Worm (Caenorhabditis elegans) whole organism, young adult: Measurements from ENCODE around the gene K11H12.7.

ENCODE experiments used
- B0019.2 ChIP-seq: fragments of 200-800 bp; sonication (Bioruptor generic); conservative IDR thresholded peaks from 2 replicates; pipeline ENCODE4 v1.3.6; 2022; ENCODE audit warnings: missing genetic modification reagents, missing genetic modification characterization, missing compliant biosample characterization
- B0035.1 ChIP-seq: sonication (generic microtip); optimal IDR thresholded peaks from 2 replicates; lab custom pipeline; 2016; ENCODE audit warnings: missing genetic modification characterization, mild to moderate bottlenecking, missing compliant biosample characterization, missing genotype, missing genetic modification reagents
- C06A6.2 ChIP-seq: fragments of 200-800 bp; sonication (Bioruptor generic); conservative IDR thresholded peaks from 2 replicates; pipeline ENCODE4 v1.3.6; 2022; ENCODE audit warnings: missing genetic modification characterization, missing compliant biosample characterization
- F23B12.7 ChIP-seq: sonication (generic microtip); optimal IDR thresholded peaks from 2 replicates; lab custom pipeline; 2017; ENCODE audit warnings: missing genetic modification characterization, mild to moderate bottlenecking, missing compliant biosample characterization, antibody characterized with exemption, moderate library complexity; ENCODE audit not compliant: insufficient read depth
- F33H1.4 ChIP-seq: fragments of 200-800 bp; sonication (Bioruptor generic); IDR thresholded peaks from 2 replicates; pipeline ENCODE4 v1.3.6; 2022; ENCODE audit warnings: missing genetic modification reagents, missing genetic modification characterization, missing compliant biosample characterization
- F39B2.1 ChIP-seq: fragments of 200-800 bp; sonication (Bioruptor generic); IDR thresholded peaks from 2 replicates; pipeline ENCODE4 v1.3.6; 2022; ENCODE audit warnings: missing genetic modification reagents, missing genetic modification characterization, missing compliant biosample characterization
- F49E8.2 ChIP-seq: sonication (generic microtip); optimal IDR thresholded peaks from 3 replicates; lab custom pipeline; 2017; ENCODE audit warnings: missing genetic modification characterization, mild to moderate bottlenecking, missing compliant biosample characterization, antibody characterized with exemption, moderate library complexity; ENCODE audit not compliant: insufficient read depth
- F57C9.4 ChIP-seq: sonication (generic microtip); optimal IDR thresholded peaks from 2 replicates; lab custom pipeline; 2017; ENCODE audit warnings: mild to moderate bottlenecking, missing genetic modification characterization, missing compliant biosample characterization
- T07F8.4 ChIP-seq: sonication (generic microtip); optimal IDR thresholded peaks from 2 replicates; lab custom pipeline; 2016; ENCODE audit warnings: mild to moderate bottlenecking, missing genetic modification characterization, moderate library complexity, missing compliant biosample characterization
- Y95B8A.8 ChIP-seq: fragments of 200-800 bp; sonication (Bioruptor generic); IDR thresholded peaks from 2 replicates; pipeline ENCODE4 v1.3.6; 2022; ENCODE audit warnings: missing genetic modification reagents, missing genetic modification characterization, missing compliant biosample characterization
- ama-1 ChIP-seq, 3 experiments: fragments of 150-350 bp in 1 of 3; sonication (generic microtip) in 2 of 3; optimal IDR thresholded peaks; 2 replicates each; lab custom pipeline; 2014 to 2018; ENCODE audit warnings: missing biosample characterization in 2 of 3, missing genetic modification characterization in 2 of 3, missing genetic modification reagents in 2 of 3
- attf-5 ChIP-seq: fragments of 200-800 bp; sonication (Bioruptor generic); optimal IDR thresholded peaks from 2 replicates; lab custom pipeline; 2018; ENCODE audit warnings: mild to moderate bottlenecking, missing genetic modification characterization, missing compliant biosample characterization
- attf-6 ChIP-seq: fragments of 200-800 bp; sonication (Bioruptor generic); IDR thresholded peaks from 2 replicates; pipeline ENCODE4 v1.3.6; 2022; ENCODE audit warnings: missing genetic modification reagents, missing genetic modification characterization, missing compliant biosample characterization
- cebp-2 ChIP-seq: fragments of 200-800 bp; sonication (Bioruptor generic); IDR thresholded peaks from 2 replicates; pipeline ENCODE4 v1.3.6; 2022; ENCODE audit warnings: missing genetic modification characterization, missing compliant biosample characterization
- ceh-27 ChIP-seq: fragments of 200-800 bp; sonication (Bioruptor generic); optimal IDR thresholded peaks from 2 replicates; lab custom pipeline; 2018; ENCODE audit warnings: mild to moderate bottlenecking, missing genetic modification characterization, moderate library complexity, missing compliant biosample characterization
- ceh-40 ChIP-seq: fragments of 200-800 bp; sonication (Bioruptor generic); IDR thresholded peaks from 2 replicates; pipeline ENCODE4 v1.3.6; 2022; ENCODE audit warnings: missing genetic modification characterization, missing compliant biosample characterization
- ceh-58 ChIP-seq: fragments of 200-800 bp; sonication (Bioruptor generic); IDR thresholded peaks from 2 replicates; pipeline ENCODE4 v1.3.6; 2022; ENCODE audit warnings: missing genetic modification characterization, missing compliant biosample characterization
- chd-7 ChIP-seq: sonication (generic microtip); optimal IDR thresholded peaks from 2 replicates; lab custom pipeline; 2016; ENCODE audit warnings: mild to moderate bottlenecking, missing genetic modification characterization, moderate library complexity, missing compliant biosample characterization
- die-1 ChIP-seq: sonication (generic microtip); optimal IDR thresholded peaks from 2 replicates; lab custom pipeline; 2016; ENCODE audit warnings: missing genotype, mild to moderate bottlenecking, missing genetic modification characterization, missing compliant biosample characterization
- dpff-1 ChIP-seq: sonication (generic microtip); optimal IDR thresholded peaks from 2 replicates; lab custom pipeline; 2017; ENCODE audit warnings: mild to moderate bottlenecking, missing genetic modification characterization, missing compliant biosample characterization
- dpl-1 ChIP-seq: fragments of 150-350 bp; optimal IDR thresholded peaks from 2 replicates; lab custom pipeline; 2014; ENCODE audit warnings: missing biosample characterization, missing genetic modification reagents, missing genetic modification characterization
- egrh-3 ChIP-seq: fragments of 200-800 bp; sonication (Bioruptor generic); IDR thresholded peaks from 2 replicates; pipeline ENCODE4 v1.3.6; 2022; ENCODE audit warnings: missing genetic modification reagents, missing genetic modification characterization, missing compliant biosample characterization
- ets-4 ChIP-seq: fragments of 200-800 bp; sonication (Bioruptor generic); optimal IDR thresholded peaks from 2 replicates; lab custom pipeline; 2018; ENCODE audit warnings: mild to moderate bottlenecking, missing genetic modification characterization, missing compliant biosample characterization
- hlh-12 ChIP-seq: sonication (generic microtip); optimal IDR thresholded peaks from 2 replicates; lab custom pipeline; 2016; ENCODE audit warnings: missing genetic modification characterization, missing compliant biosample characterization
- hlh-26 ChIP-seq: fragments of 200-800 bp; sonication (Bioruptor generic); conservative IDR thresholded peaks from 2 replicates; pipeline ENCODE4 v1.3.6; 2022; ENCODE audit warnings: missing genetic modification reagents, missing genetic modification characterization, missing compliant biosample characterization
- hrde-1 ChIP-seq: sonication (generic microtip); optimal IDR thresholded peaks from 2 replicates; lab custom pipeline; 2016; ENCODE audit warnings: missing genetic modification characterization, mild to moderate bottlenecking, missing compliant biosample characterization, moderate library complexity, missing genotype, missing genetic modification reagents, borderline replicate concordance
- lag-1 ChIP-seq: fragments of 200-800 bp; sonication (Bioruptor generic); IDR thresholded peaks from 2 replicates; pipeline ENCODE4 v1.3.6; 2022; ENCODE audit warnings: missing genetic modification reagents, missing genetic modification characterization, missing compliant biosample characterization
- let-526 ChIP-seq: fragments of 200-800 bp; sonication (Bioruptor generic); IDR thresholded peaks from 2 replicates; pipeline ENCODE4 v1.3.6; 2022; ENCODE audit warnings: missing genetic modification reagents, missing genetic modification characterization, missing compliant biosample characterization
- lin-26 ChIP-seq: fragments of 200-800 bp; sonication (Bioruptor generic); IDR thresholded peaks from 2 replicates; pipeline ENCODE4 v1.3.6; 2022; ENCODE audit warnings: missing genetic modification reagents, missing genetic modification characterization, missing compliant biosample characterization
- lin-40 ChIP-seq: sonication (generic microtip); optimal IDR thresholded peaks from 2 replicates; lab custom pipeline; 2016; ENCODE audit warnings: missing genetic modification characterization, mild to moderate bottlenecking, missing compliant biosample characterization, missing genotype, missing genetic modification reagents
- madf-6 ChIP-seq: fragments of 200-800 bp; sonication (Bioruptor generic); IDR thresholded peaks from 2 replicates; pipeline ENCODE4 v1.3.6; 2022; ENCODE audit warnings: missing genetic modification reagents, missing genetic modification characterization, missing compliant biosample characterization
- mcd-1 ChIP-seq: fragments of 200-800 bp; sonication (Bioruptor generic); IDR thresholded peaks from 2 replicates; pipeline ENCODE4 v1.3.6; 2022; ENCODE audit warnings: missing genetic modification reagents, missing genetic modification characterization, missing compliant biosample characterization
- mxl-1 ChIP-seq: sonication (generic microtip); optimal IDR thresholded peaks from 2 replicates; lab custom pipeline; 2016; ENCODE audit warnings: missing genetic modification characterization, missing compliant biosample characterization
- nfya-1 ChIP-seq: sonication (generic microtip); optimal IDR thresholded peaks from 2 replicates; lab custom pipeline; 2017; ENCODE audit warnings: antibody characterized with exemption, missing compliant biosample characterization, missing genetic modification characterization, borderline replicate concordance; ENCODE audit not compliant: insufficient read depth
- nhr-179 ChIP-seq: sonication (generic microtip); optimal IDR thresholded peaks from 2 replicates; lab custom pipeline; 2016; ENCODE audit warnings: mild to moderate bottlenecking, missing genetic modification characterization, missing compliant biosample characterization
- rcor-1 ChIP-seq: fragments of 200-800 bp; sonication (Bioruptor generic); IDR thresholded peaks from 2 replicates; pipeline ENCODE4 v1.3.6; 2022; ENCODE audit warnings: missing genetic modification reagents, missing genetic modification characterization, missing compliant biosample characterization
- sdz-38 ChIP-seq: sonication (generic microtip); optimal IDR thresholded peaks from 2 replicates; lab custom pipeline; 2016; ENCODE audit warnings: missing genotype, missing genetic modification characterization, missing compliant biosample characterization
- sea-2 ChIP-seq: fragments of 200-800 bp; sonication (Bioruptor generic); IDR thresholded peaks from 2 replicates; pipeline ENCODE4 v1.3.6; 2022; ENCODE audit warnings: missing genetic modification characterization, missing compliant biosample characterization
- snpc-4 ChIP-seq, 5 experiments: fragments of 150-350 bp in 1 of 5; sonication (generic microtip) in 4 of 5; optimal IDR thresholded peaks; 2 replicates each; lab custom pipeline; 2014 to 2018; ENCODE audit warnings: missing genetic modification characterization in 5 of 5, missing biosample characterization in 3 of 5, antibody characterized with exemption in 2 of 5, mild to moderate bottlenecking in 2 of 5, missing compliant biosample characterization in 2 of 5, missing genotype in 2 of 5, moderate library complexity in 2 of 5, missing genetic modification reagents in 1 of 5
- somi-1 ChIP-seq: fragments of 200-800 bp; sonication (Bioruptor generic); optimal IDR thresholded peaks from 2 replicates; lab custom pipeline; 2018; ENCODE audit warnings: mild to moderate bottlenecking, missing genetic modification characterization, missing compliant biosample characterization
- tlf-1 ChIP-seq: fragments of 200-800 bp; sonication (Bioruptor generic); optimal IDR thresholded peaks from 2 replicates; lab custom pipeline; 2018; ENCODE audit warnings: mild to moderate bottlenecking, missing genetic modification characterization, missing compliant biosample characterization
- unc-62 ChIP-seq: fragments of 150-350 bp; optimal IDR thresholded peaks from 2 replicates; lab custom pipeline; 2014; ENCODE audit warnings: missing biosample characterization, missing genetic modification reagents, missing genetic modification characterization
- zfh-2 ChIP-seq: fragments of 200-800 bp; sonication (Bioruptor generic); conservative IDR thresholded peaks from 2 replicates; pipeline ENCODE4 v1.3.6; 2022; ENCODE audit warnings: missing genetic modification reagents, missing genetic modification characterization, missing compliant biosample characterization
- zim-3 ChIP-seq: sonication (generic microtip); optimal IDR thresholded peaks from 2 replicates; lab custom pipeline; 2017; ENCODE audit warnings: mild to moderate bottlenecking, missing genetic modification characterization, moderate library complexity, missing compliant biosample characterization
- ztf-25 ChIP-seq: fragments of 200-800 bp; sonication (Bioruptor generic); IDR thresholded peaks from 2 replicates; pipeline ENCODE4 v1.3.6; 2022; ENCODE audit warnings: missing genetic modification reagents, missing genetic modification characterization, missing compliant biosample characterization
- ztf-6 ChIP-seq: fragments of 200-800 bp; sonication (Bioruptor generic); IDR thresholded peaks from 2 replicates; pipeline ENCODE4 v1.3.6; 2022; ENCODE audit warnings: missing genetic modification reagents, missing genetic modification characterization, missing compliant biosample characterization

The K11H12.7 gene

DNA sequence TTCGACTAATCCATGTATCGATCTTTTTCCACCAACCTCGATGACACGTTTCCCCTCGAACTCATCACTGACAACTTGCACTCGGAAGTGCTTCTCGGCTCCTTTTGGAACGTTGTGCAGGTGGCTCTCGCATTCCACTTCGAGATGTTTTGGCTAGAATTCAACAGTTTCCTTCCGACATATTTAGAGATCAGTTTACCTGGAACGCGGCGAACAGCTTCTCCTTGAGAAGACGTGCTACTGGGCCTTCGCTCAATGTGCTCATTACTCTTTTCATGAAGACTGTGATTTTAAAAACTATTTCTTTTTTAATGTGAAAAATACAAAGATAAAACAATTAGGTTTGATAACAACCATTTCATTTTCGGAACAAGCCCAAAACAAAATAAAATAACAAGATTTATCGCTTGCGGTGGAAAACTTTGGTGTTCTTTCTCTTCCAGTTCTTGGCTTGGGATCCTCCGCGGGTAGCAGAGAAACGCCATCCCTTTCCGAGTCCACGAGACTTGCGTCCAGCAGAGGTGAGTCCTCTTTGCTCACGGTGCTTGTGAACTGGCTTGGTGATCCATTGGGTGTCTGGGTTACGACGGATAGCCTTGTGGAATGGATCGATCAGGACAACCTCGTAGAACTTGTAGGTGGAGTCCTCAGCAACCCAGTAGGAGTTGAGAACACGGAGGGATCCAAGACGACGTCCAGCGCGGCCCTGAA lies 12.0 kb upstream of the K11H12.7 start, which contains the start of gene K11H12.1 (continued):
- peak; percentile 27; the same call in 1 of the 2 replicates for TF ChIP-seq F33H1.4 (GFP tag; lab: Robert Waterston, UW)
- no peak; the same call in 1 of the 2 replicates for TF ChIP-seq attf-6 (GFP tag; lab: Robert Waterston, UW)
- no peak for TF ChIP-seq unc-62 (GFP tag; lab: Kevin White, UChicago)
- TF ChIP-seq nfya-1 (tag; lab: Kevin White, UChicago), result no peak
- TF ChIP-seq zfh-2 (GFP tag; lab: Robert Waterston, UW), result peak; percentile 60
- peak; percentile 25; the same call in 1 of the 2 replicates for TF ChIP-seq lin-26 (GFP tag; lab: Robert Waterston, UW)
- no peak for TF ChIP-seq hlh-26
- TF ChIP-seq nhr-179, result no peak
- TF ChIP-seq dpff-1, result no peak
- no peak for TF ChIP-seq ceh-27
- TF ChIP-seq T07F8.4 (tag; lab: Kevin White, UChicago), result no peak
- TF ChIP-seq snpc-4 (GFP tag; optimal IDR thresholded peaks at IDR 0.05; lab: Kevin White, UChicago), result no peak
- peak in 2 of 4 experiments; percentile 12 to 45 for TF ChIP-seq snpc-4 (tag; optimal IDR thresholded peaks at IDR 0.05; lab: Kevin White, UChicago)
- TF ChIP-seq mxl-1, result no peak
- TF ChIP-seq cebp-2 (GFP tag; lab: Robert Waterston, UW), result 0 out of 2 replicates have a peak, but pooled peaks have one; percentile 82
- TF ChIP-seq Y95B8A.8 (GFP tag; lab: Robert Waterston, UW), result 0 out of 2 replicates have a peak, but pooled peaks have one; percentile 10
- TF ChIP-seq rcor-1 (GFP tag; lab: Robert Waterston, UW), result peak; percentile 48; the same call in 1 of the 2 replicates
- no peak; the same call in 1 of the 2 replicates for TF ChIP-seq mcd-1
- TF ChIP-seq die-1, result no peak
- TF ChIP-seq ztf-25, result no peak
- TF ChIP-seq egrh-3, result no peak
- TF ChIP-seq attf-5 (GFP tag; lab: Kevin White, UChicago), result no peak
- TF ChIP-seq let-526, result no peak
- no peak for TF ChIP-seq ets-4 (GFP tag; lab: Kevin White, UChicago)
- TF ChIP-seq zim-3 (tag; lab: Kevin White, UChicago), result peak; percentile 48
- no peak for TF ChIP-seq F57C9.4 (tag; lab: Kevin White, UChicago)
- no peak for TF ChIP-seq lag-1 (GFP tag; lab: Robert Waterston, UW)
- no peak for TF ChIP-seq lin-40 (tag; lab: Kevin White, UChicago)
- no peak for TF ChIP-seq C06A6.2
- peak; percentile 95 for TF ChIP-seq F39B2.1
- TF ChIP-seq hlh-12 (tag; lab: Kevin White, UChicago), result no peak
- TF ChIP-seq tlf-1 (GFP tag; lab: Kevin White, UChicago), result peak; percentile 53
- no peak for TF ChIP-seq somi-1
- TF ChIP-seq F49E8.2, result peak; percentile 82
- TF ChIP-seq ceh-40 (GFP tag; lab: Robert Waterston, UW), result 0 out of 2 replicates have a peak, but pooled peaks have one; percentile 44
- no peak for TF ChIP-seq ztf-6 (GFP tag; lab: Robert Waterston, UW)
- peak; percentile 78 for TF ChIP-seq madf-6 (GFP tag; lab: Robert Waterston, UW)
- TF ChIP-seq B0019.2, result no peak
- TF ChIP-seq dpl-1 (GFP tag; lab: Kevin White, UChicago), result no peak
- peak; percentile 48 for TF ChIP-seq hrde-1 (tag; lab: Kevin White, UChicago)
- TF ChIP-seq F23B12.7 (tag; lab: Kevin White, UChicago), result no peak
- no peak for TF ChIP-seq chd-7 (tag; lab: Kevin White, UChicago)
- TF ChIP-seq B0035.1, result no peak
- TF ChIP-seq ama-1 (optimal IDR thresholded peaks at IDR 0.05; lab: Kevin White, UChicago), result no peak
- TF ChIP-seq ama-1 (GFP tag; optimal IDR thresholded peaks at IDR 0.05; lab: Kevin White, UChicago), result no peak
- no peak for TF ChIP-seq ceh-58 (GFP tag; lab: Robert Waterston, UW)
- TF ChIP-seq sdz-38, result no peak
- no peak for TF ChIP-seq sea-2
